Worm (Caenorhabditis elegans) whole organism, L4 larva: ENCODE measurements around the gene T05C3.6.
A peak's percentile ranks its signal among the peaks of the same experiment; 100 is the strongest.

ENCODE experiments used
- F10B5.3 ChIP-seq: sonication (generic microtip); optimal IDR thresholded peaks from 2 replicates; lab custom pipeline; 2016; ENCODE audit warnings: mild to moderate bottlenecking, missing genetic modification characterization, missing compliant biosample characterization
- R02D3.7 ChIP-seq: fragments of 150-350 bp; sonication (generic microtip); optimal IDR thresholded peaks from 3 replicates; lab custom pipeline; 2014; ENCODE audit warnings: missing biosample characterization, missing genetic modification characterization
- Y75B8A.6 ChIP-seq: fragments of 200-800 bp; sonication (Bioruptor generic); IDR thresholded peaks from 2 replicates; pipeline ENCODE4 v1.3.6; 2022; ENCODE audit warnings: missing genetic modification reagents, missing genetic modification characterization, missing compliant biosample characterization
- aly-2 ChIP-seq: sonication (generic microtip); optimal IDR thresholded peaks from 2 replicates; lab custom pipeline; 2018; ENCODE audit warnings: missing biosample characterization, missing genetic modification characterization
- ama-1 ChIP-seq: fragments of 150-350 bp; optimal IDR thresholded peaks from 2 replicates; lab custom pipeline; 2014; ENCODE audit warnings: inconsistent platforms, mixed read lengths
- ceh-62 ChIP-seq: sonication (generic microtip); optimal IDR thresholded peaks from 2 replicates; lab custom pipeline; 2017; ENCODE audit warnings: missing biosample characterization, missing genetic modification characterization
- ces-1 ChIP-seq: fragments of 150-350 bp; sonication (generic microtip); optimal IDR thresholded peaks from 4 replicates; lab custom pipeline; 2014; ENCODE audit warnings: missing biosample characterization, missing genetic modification reagents, missing genetic modification characterization
- cey-2 ChIP-seq: sonication (generic microtip); optimal IDR thresholded peaks from 3 replicates; lab custom pipeline; 2017; ENCODE audit warnings: missing genetic modification characterization, mild to moderate bottlenecking, missing compliant biosample characterization, antibody characterized with exemption, borderline replicate concordance; ENCODE audit not compliant: insufficient read depth
- ctbp-1 ChIP-seq: fragments of 200-800 bp; sonication (Bioruptor generic); IDR thresholded peaks from 2 replicates; pipeline ENCODE4 v1.3.6; 2022; ENCODE audit warnings: missing genetic modification reagents, missing genetic modification characterization, missing compliant biosample characterization
- daf-12 ChIP-seq: fragments of 150-350 bp; optimal IDR thresholded peaks from 2 replicates; lab custom pipeline; 2014; ENCODE audit warnings: missing biosample characterization, missing genetic modification reagents, missing genetic modification characterization
- daf-16 ChIP-seq, 3 experiments: sonication (generic microtip); optimal IDR thresholded peaks; 2 replicates each; lab custom pipeline; 2016 to 2017; ENCODE audit warnings: missing genetic modification characterization in 3 of 3, missing genetic modification reagents in 3 of 3, mild to moderate bottlenecking in 2 of 3, missing compliant biosample characterization in 2 of 3, missing biosample characterization in 1 of 3, moderate library complexity in 1 of 3
- daf-19 ChIP-seq: fragments of 200-800 bp; sonication (Bioruptor generic); conservative IDR thresholded peaks from 2 replicates; pipeline ENCODE4 v1.3.6; 2022; ENCODE audit warnings: missing genetic modification characterization, missing compliant biosample characterization
- daf-8 ChIP-seq: fragments of 200-800 bp; sonication (Bioruptor generic); IDR thresholded peaks from 2 replicates; pipeline ENCODE4 v1.3.6; 2022; ENCODE audit warnings: missing genetic modification characterization, missing compliant biosample characterization
- dmd-6 ChIP-seq: fragments of 200-800 bp; sonication (Bioruptor generic); IDR thresholded peaks from 2 replicates; pipeline ENCODE4 v1.3.6; 2022; ENCODE audit warnings: missing genetic modification reagents, missing genetic modification characterization, missing compliant biosample characterization
- duxl-1 ChIP-seq: sonication (generic microtip); optimal IDR thresholded peaks from 2 replicates; lab custom pipeline; 2016; ENCODE audit warnings: mild to moderate bottlenecking, missing genetic modification characterization, moderate library complexity, missing compliant biosample characterization; ENCODE audit not compliant: poor library complexity
- dve-1 ChIP-seq: sonication (generic microtip); optimal IDR thresholded peaks from 2 replicates; lab custom pipeline; 2017; ENCODE audit warnings: antibody characterized with exemption, mild to moderate bottlenecking, missing genetic modification characterization, missing compliant biosample characterization; ENCODE audit not compliant: insufficient read depth
- egl-27 ChIP-seq: sonication (generic microtip); optimal IDR thresholded peaks from 3 replicates; lab custom pipeline; 2017; ENCODE audit warnings: missing biosample characterization, missing genetic modification reagents, missing genetic modification characterization
- fkh-10 ChIP-seq: fragments of 150-350 bp; optimal IDR thresholded peaks from 2 replicates; lab custom pipeline; 2014; ENCODE audit warnings: missing biosample characterization, missing genetic modification reagents, missing genetic modification characterization
- gei-8 ChIP-seq: fragments of 200-800 bp; sonication (Bioruptor generic); optimal IDR thresholded peaks from 2 replicates; lab custom pipeline; 2018; ENCODE audit warnings: mild to moderate bottlenecking, missing genetic modification characterization, missing compliant biosample characterization
- hlh-11 ChIP-seq: fragments of 200-800 bp; sonication (Bioruptor generic); optimal IDR thresholded peaks from 2 replicates; lab custom pipeline; 2018; ENCODE audit warnings: mild to moderate bottlenecking, missing genetic modification characterization, missing compliant biosample characterization
- hmg-1.1 ChIP-seq: fragments of 200-800 bp; sonication (Bioruptor generic); IDR thresholded peaks from 2 replicates; pipeline ENCODE4 v1.3.6; 2022; ENCODE audit warnings: missing genetic modification reagents, missing genetic modification characterization, missing compliant biosample characterization
- lim-7 ChIP-seq: fragments of 200-800 bp; sonication (Bioruptor generic); IDR thresholded peaks from 2 replicates; pipeline ENCODE4 v1.3.6; 2022; ENCODE audit warnings: missing genetic modification characterization, missing compliant biosample characterization
- lin-1 ChIP-seq: fragments of 200-800 bp; sonication (Bioruptor generic); IDR thresholded peaks from 2 replicates; pipeline ENCODE4 v1.3.6; 2022; ENCODE audit warnings: missing genetic modification reagents, missing genetic modification characterization, missing compliant biosample characterization
- lin-13 ChIP-seq: fragments of 150-350 bp; optimal IDR thresholded peaks from 2 replicates; lab custom pipeline; 2014; ENCODE audit warnings: missing biosample characterization, missing genetic modification reagents, missing genetic modification characterization
- lir-3 ChIP-seq: sonication (generic microtip); optimal IDR thresholded peaks from 2 replicates; lab custom pipeline; 2016; ENCODE audit warnings: mild to moderate bottlenecking, missing genetic modification characterization, missing compliant biosample characterization
- lsy-2 ChIP-seq, 2 experiments: fragments of 150-350 bp in 1 of 2; sonication (generic microtip) in 1 of 2; optimal IDR thresholded peaks; 2 replicates each; lab custom pipeline; 2014 to 2017; ENCODE audit warnings: missing biosample characterization in 2 of 2, missing genetic modification characterization in 2 of 2
- madf-5 ChIP-seq, 2 experiments: fragments of 200-800 bp; sonication (Bioruptor generic); IDR thresholded peaks; 2 replicates each; pipeline ENCODE4 v1.3.6; 2022; ENCODE audit warnings: missing compliant biosample characterization in 2 of 2, missing genetic modification characterization in 2 of 2
- madf-9 ChIP-seq: fragments of 200-800 bp; sonication (Bioruptor generic); conservative IDR thresholded peaks from 2 replicates; pipeline ENCODE4 v1.3.6; 2022; ENCODE audit warnings: missing genetic modification reagents, missing genetic modification characterization, missing compliant biosample characterization
- mdl-1 ChIP-seq, 2 experiments: fragments of 150-350 bp in 1 of 2; sonication (generic microtip) in 1 of 2; optimal IDR thresholded peaks; 2 replicates each; lab custom pipeline; 2014 to 2017; ENCODE audit warnings: missing biosample characterization in 2 of 2, missing genetic modification characterization in 2 of 2
- mep-1 ChIP-seq: fragments of 150-350 bp; sonication (generic microtip); optimal IDR thresholded peaks from 3 replicates; lab custom pipeline; 2014; ENCODE audit warnings: missing biosample characterization, missing genetic modification characterization
- mxl-3 ChIP-seq: fragments of 200-800 bp; sonication (Bioruptor generic); optimal IDR thresholded peaks from 2 replicates; lab custom pipeline; 2018; ENCODE audit warnings: mild to moderate bottlenecking, missing genetic modification characterization, missing compliant biosample characterization
- nhr-102 ChIP-seq: sonication (generic microtip); optimal IDR thresholded peaks from 2 replicates; lab custom pipeline; 2016; ENCODE audit warnings: mild to moderate bottlenecking, missing genetic modification characterization, moderate library complexity, missing compliant biosample characterization
- nhr-28 ChIP-seq: fragments of 150-350 bp; optimal IDR thresholded peaks from 2 replicates; lab custom pipeline; 2014; ENCODE audit warnings: missing biosample characterization, missing genetic modification characterization
- nhr-42 ChIP-seq: fragments of 200-800 bp; sonication (Bioruptor generic); IDR thresholded peaks from 2 replicates; pipeline ENCODE4 v1.3.6; 2022; ENCODE audit warnings: missing genetic modification characterization, missing compliant biosample characterization
- nhr-48 ChIP-seq: sonication (generic microtip); optimal IDR thresholded peaks from 2 replicates; lab custom pipeline; 2016; ENCODE audit warnings: mild to moderate bottlenecking, missing genetic modification characterization, missing compliant biosample characterization
- nhr-76 ChIP-seq: fragments of 150-350 bp; optimal IDR thresholded peaks from 2 replicates; lab custom pipeline; 2014; ENCODE audit warnings: missing biosample characterization, missing genetic modification characterization
- php-3 ChIP-seq: fragments of 200-800 bp; sonication (Bioruptor generic); IDR thresholded peaks from 2 replicates; pipeline ENCODE4 v1.3.6; 2022; ENCODE audit warnings: missing genetic modification reagents, missing genetic modification characterization, missing compliant biosample characterization
- pqm-1 ChIP-seq: sonication (generic microtip); optimal IDR thresholded peaks from 2 replicates; lab custom pipeline; 2017; ENCODE audit warnings: missing biosample characterization, missing genetic modification characterization
- saeg-2 ChIP-seq: fragments of 200-800 bp; sonication (Bioruptor generic); IDR thresholded peaks from 2 replicates; pipeline ENCODE4 v1.3.6; 2022; ENCODE audit warnings: missing genetic modification reagents, missing genetic modification characterization, missing compliant biosample characterization
- spr-1 ChIP-seq: sonication (generic microtip); optimal IDR thresholded peaks from 2 replicates; lab custom pipeline; 2016; ENCODE audit warnings: mild to moderate bottlenecking, missing genetic modification characterization, missing compliant biosample characterization
- spr-3 ChIP-seq: fragments of 200-800 bp; sonication (Bioruptor generic); optimal IDR thresholded peaks from 2 replicates; lab custom pipeline; 2018; ENCODE audit warnings: mild to moderate bottlenecking, missing genetic modification characterization, missing compliant biosample characterization
- tra-1 ChIP-seq: fragments of 200-800 bp; sonication (Bioruptor generic); IDR thresholded peaks from 2 replicates; pipeline ENCODE4 v1.3.6; 2022; ENCODE audit warnings: missing genetic modification reagents, missing genetic modification characterization, missing compliant biosample characterization
- unc-62 ChIP-seq, 3 experiments: fragments of 150-350 bp in 1 of 3; sonication (generic microtip); optimal IDR thresholded peaks in 2 of 3; peaks in 1 of 3; 1 replicate in 1 of 3; 2 replicates in 2 of 3; lab custom pipeline; 2014 to 2017; ENCODE audit warnings: missing biosample characterization in 3 of 3, missing genetic modification characterization in 3 of 3, missing genetic modification reagents in 3 of 3, missing genotype in 1 of 3
- zfp-3 ChIP-seq: fragments of 200-800 bp; sonication (Bioruptor generic); conservative IDR thresholded peaks from 2 replicates; pipeline ENCODE4 v1.3.6; 2022; ENCODE audit warnings: missing genetic modification reagents, missing genetic modification characterization, missing compliant biosample characterization
- zip-11 ChIP-seq: fragments of 200-800 bp; sonication (Bioruptor generic); IDR thresholded peaks from 2 replicates; pipeline ENCODE4 v1.3.6; 2022; ENCODE audit warnings: missing genetic modification characterization, missing compliant biosample characterization
- zip-2 ChIP-seq: fragments of 150-350 bp; optimal IDR thresholded peaks from 2 replicates; lab custom pipeline; 2014; ENCODE audit warnings: missing biosample characterization, missing genetic modification characterization
- ztf-11 ChIP-seq: fragments of 150-350 bp; optimal IDR thresholded peaks from 2 replicates; lab custom pipeline; 2014; ENCODE audit warnings: missing biosample characterization, missing genetic modification characterization

T05C3.6 gene

DNA sequence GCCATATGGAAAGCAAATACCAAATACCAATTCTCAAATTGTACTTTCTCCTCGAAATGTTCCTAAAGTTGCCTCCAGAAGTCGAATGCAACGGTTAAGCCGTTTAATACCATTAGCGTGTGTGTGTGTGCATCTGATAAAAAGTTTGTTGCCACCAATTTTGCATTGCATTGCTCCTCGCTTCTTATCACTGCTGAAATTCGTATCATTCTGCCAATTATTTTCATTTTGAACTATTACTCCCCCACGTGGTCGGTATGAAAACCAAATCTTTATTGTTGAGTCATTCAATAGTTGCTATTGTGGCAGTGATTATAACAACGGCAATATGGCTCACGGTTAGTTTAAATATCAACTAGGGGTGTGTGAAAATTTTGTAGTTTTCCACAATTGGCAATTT lies at the start of gene T05C3.6:
Gene T05C3.6 (plus strand): TSS at position 241 of the 400 bp plus-strand sequence.
- TF ChIP-seq F10B5.3 (tag; lab: Kevin White, UChicago) (no peak), php-3 (0 out of 2 replicates have a peak, but pooled peaks have one; percentile 51), spr-3 (no peak), madf-5 (GFP tag; IDR thresholded peaks at IDR 0.05; lab: Robert Waterston, UW) (no peak), nhr-102 (no peak), madf-9 (GFP tag; lab: Robert Waterston, UW) (no peak), dve-1 (tag; lab: Kevin White, UChicago) (no peak), ctbp-1 (GFP tag; lab: Robert Waterston, UW) (no peak), zip-11 (GFP tag; lab: Robert Waterston, UW) (no peak), daf-12 (tag; lab: Kevin White, UChicago) (no peak), ceh-62 (no peak), R02D3.7 (tag; lab: Kevin White, UChicago) (no peak), gei-8 (no peak), zfp-3 (GFP tag; lab: Robert Waterston, UW) (no peak), fkh-10 (no peak), tra-1 (GFP tag; lab: Robert Waterston, UW) (no peak), duxl-1 (tag; lab: Kevin White, UChicago) (no peak), dmd-6 (no peak; the same call in 1 of the 2 replicates), nhr-28 (tag; lab: Kevin White, UChicago) (peak; percentile 66), lsy-2 (tag; optimal IDR thresholded peaks at IDR 0.05; lab: Kevin White, UChicago) (no peak), lim-7 (GFP tag; lab: Robert Waterston, UW) (no peak), mep-1 (tag; lab: Kevin White, UChicago) (no peak), nhr-76 (tag; lab: Kevin White, UChicago) (no peak), ces-1 (GFP tag; lab: Kevin White, UChicago) (no peak), lin-1 (no peak), hlh-11 (tag; lab: Kevin White, UChicago) (no peak), nhr-48 (no peak), daf-19 (no peak), pqm-1 (tag; lab: Kevin White, UChicago) (peak; percentile 94), lir-3 (tag; lab: Kevin White, UChicago) (no peak), daf-16 (GFP tag; optimal IDR thresholded peaks at IDR 0.05; lab: Kevin White, UChicago) (no peak), daf-16 (tag; optimal IDR thresholded peaks at IDR 0.05; lab: Kevin White, UChicago) (peak; percentile 84), hmg-1.1 (GFP tag; lab: Robert Waterston, UW) (no peak), zip-2 (no peak), spr-1 (tag; lab: Kevin White, UChicago) (no peak), ama-1 (lab: Kevin White, UChicago) (no peak), mdl-1 (tag; optimal IDR thresholded peaks at IDR 0.05; lab: Kevin White, UChicago) (peak in 1 of 2 experiments; percentile 64), egl-27 (tag; lab: Kevin White, UChicago) (no peak), mxl-3 (GFP tag; lab: Kevin White, UChicago) (peak; percentile 57), lin-13 (GFP tag; lab: Kevin White, UChicago) (no peak), aly-2 (tag; lab: Kevin White, UChicago) (no peak), daf-8 (GFP tag; lab: Robert Waterston, UW) (no peak), Y75B8A.6 (GFP tag; lab: Robert Waterston, UW) (no peak)

DNA sequence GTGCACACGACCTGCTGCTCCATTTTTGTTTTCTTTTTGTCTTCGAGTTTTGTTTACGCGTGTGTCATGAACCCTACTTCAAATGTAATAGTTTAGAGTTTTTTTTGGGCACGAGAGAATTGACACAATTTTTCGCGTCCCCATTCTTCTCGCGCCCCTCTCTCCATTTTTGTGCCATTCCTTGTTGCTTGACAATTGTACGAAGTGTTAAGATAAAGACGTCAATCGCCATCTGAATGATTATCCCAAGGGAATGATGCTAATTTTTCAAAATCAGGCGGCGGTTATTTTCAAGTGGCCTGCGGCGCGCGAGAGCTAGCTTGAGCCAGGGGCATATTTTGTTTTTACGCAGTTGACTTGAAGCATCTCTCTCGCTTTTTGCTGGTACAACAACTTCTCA lies 47.9 kb upstream of the T05C3.6 start:
- TF ChIP-seq cey-2 (no peak), unc-62 (GFP tag; optimal IDR thresholded peaks at IDR 0.05 in 1 of 2; lab: Kevin White, UChicago) (peak in 1 of 2 experiments; percentile 95), unc-62 (tag; optimal IDR thresholded peaks at IDR 0.05; lab: Kevin White, UChicago) (no peak), saeg-2 (GFP tag; lab: Robert Waterston, UW) (no peak), nhr-42 (GFP tag; lab: Robert Waterston, UW) (no peak), ztf-11 (no peak), spr-1 (tag; lab: Kevin White, UChicago) (no peak)
